Worm (Caenorhabditis elegans) whole organism, young adult: ENCODE measurements around the gene pcp-2.

Experiments
- B0035.1 ChIP-seq: sonication (generic microtip); optimal IDR thresholded peaks from 2 replicates; lab custom pipeline; 2016; ENCODE audit warnings: missing genetic modification characterization, mild to moderate bottlenecking, missing compliant biosample characterization, missing genotype, missing genetic modification reagents
- F23B12.7 ChIP-seq: sonication (generic microtip); optimal IDR thresholded peaks from 2 replicates; lab custom pipeline; 2017; ENCODE audit warnings: missing genetic modification characterization, mild to moderate bottlenecking, missing compliant biosample characterization, antibody characterized with exemption, moderate library complexity; ENCODE audit not compliant: insufficient read depth
- F49E8.2 ChIP-seq: sonication (generic microtip); optimal IDR thresholded peaks from 3 replicates; lab custom pipeline; 2017; ENCODE audit warnings: missing genetic modification characterization, mild to moderate bottlenecking, missing compliant biosample characterization, antibody characterized with exemption, moderate library complexity; ENCODE audit not compliant: insufficient read depth
- F52B5.7 ChIP-seq: sonication (generic microtip); optimal IDR thresholded peaks from 2 replicates; lab custom pipeline; 2016; ENCODE audit warnings: mild to moderate bottlenecking, missing genetic modification characterization, missing compliant biosample characterization
- F57A8.1 ChIP-seq: fragments of 200-800 bp; sonication (Bioruptor generic); optimal IDR thresholded peaks from 2 replicates; lab custom pipeline; 2018; ENCODE audit warnings: mild to moderate bottlenecking, missing genetic modification characterization, moderate library complexity, missing compliant biosample characterization
- K11D2.4 ChIP-seq: fragments of 200-800 bp; sonication (Bioruptor generic); IDR thresholded peaks from 2 replicates; pipeline ENCODE4 v1.3.6; 2022; ENCODE audit warnings: missing genetic modification reagents, missing genetic modification characterization, missing compliant biosample characterization
- T07F8.4 ChIP-seq: sonication (generic microtip); optimal IDR thresholded peaks from 2 replicates; lab custom pipeline; 2016; ENCODE audit warnings: mild to moderate bottlenecking, missing genetic modification characterization, moderate library complexity, missing compliant biosample characterization
- T26A5.8 ChIP-seq: sonication (generic microtip); optimal IDR thresholded peaks from 2 replicates; lab custom pipeline; 2016; ENCODE audit warnings: missing genetic modification characterization, missing compliant biosample characterization
- Y53F4B.3 ChIP-seq: fragments of 200-800 bp; sonication (Bioruptor generic); IDR thresholded peaks from 2 replicates; pipeline ENCODE4 v1.3.6; 2022; ENCODE audit warnings: missing genetic modification reagents, missing genetic modification characterization, missing compliant biosample characterization
- Y53G8AR.9 ChIP-seq: fragments of 200-800 bp; sonication (Bioruptor generic); conservative IDR thresholded peaks from 2 replicates; pipeline ENCODE4 v1.3.6; 2022; ENCODE audit warnings: missing genetic modification reagents, missing genetic modification characterization, missing compliant biosample characterization
- Y95B8A.8 ChIP-seq: fragments of 200-800 bp; sonication (Bioruptor generic); IDR thresholded peaks from 2 replicates; pipeline ENCODE4 v1.3.6; 2022; ENCODE audit warnings: missing genetic modification reagents, missing genetic modification characterization, missing compliant biosample characterization
- ama-1 ChIP-seq, 3 experiments: fragments of 150-350 bp in 1 of 3; sonication (generic microtip) in 2 of 3; optimal IDR thresholded peaks; 2 replicates each; lab custom pipeline; 2014 to 2018; ENCODE audit warnings: missing biosample characterization in 2 of 3, missing genetic modification characterization in 2 of 3, missing genetic modification reagents in 2 of 3
- attf-3 ChIP-seq: fragments of 200-800 bp; sonication (Bioruptor generic); conservative IDR thresholded peaks from 2 replicates; pipeline ENCODE4 v1.3.6; 2022; ENCODE audit warnings: missing genetic modification reagents, missing genetic modification characterization, missing compliant biosample characterization
- attf-5 ChIP-seq: fragments of 200-800 bp; sonication (Bioruptor generic); optimal IDR thresholded peaks from 2 replicates; lab custom pipeline; 2018; ENCODE audit warnings: mild to moderate bottlenecking, missing genetic modification characterization, missing compliant biosample characterization
- cebp-1 ChIP-seq, 2 experiments: fragments of 200-800 bp in 1 of 2; sonication (Bioruptor generic) in 1 of 2; sonication (generic microtip) in 1 of 2; IDR thresholded peaks in 1 of 2; optimal IDR thresholded peaks in 1 of 2; 2 replicates each; pipeline versions ENCODE4 v1.3.6 to Lab custom; 2017 to 2022; ENCODE audit warnings: missing compliant biosample characterization in 2 of 2, missing genetic modification characterization in 2 of 2, mild to moderate bottlenecking in 1 of 2, missing genetic modification reagents in 1 of 2, moderate library complexity in 1 of 2
- cebp-2 ChIP-seq: fragments of 200-800 bp; sonication (Bioruptor generic); IDR thresholded peaks from 2 replicates; pipeline ENCODE4 v1.3.6; 2022; ENCODE audit warnings: missing genetic modification characterization, missing compliant biosample characterization
- ceh-100 ChIP-seq: fragments of 200-800 bp; sonication (Bioruptor generic); IDR thresholded peaks from 2 replicates; pipeline ENCODE4 v1.3.6; 2022; ENCODE audit warnings: missing genetic modification reagents, missing genetic modification characterization, missing compliant biosample characterization
- chd-7 ChIP-seq: sonication (generic microtip); optimal IDR thresholded peaks from 2 replicates; lab custom pipeline; 2016; ENCODE audit warnings: mild to moderate bottlenecking, missing genetic modification characterization, moderate library complexity, missing compliant biosample characterization
- dpl-1 ChIP-seq: fragments of 150-350 bp; optimal IDR thresholded peaks from 2 replicates; lab custom pipeline; 2014; ENCODE audit warnings: missing biosample characterization, missing genetic modification reagents, missing genetic modification characterization
- egl-18 ChIP-seq: fragments of 200-800 bp; sonication (Bioruptor generic); IDR thresholded peaks from 2 replicates; pipeline ENCODE4 v1.3.6; 2022; ENCODE audit warnings: missing genetic modification reagents, missing genetic modification characterization, missing compliant biosample characterization
- fkh-3 ChIP-seq: sonication (generic microtip); optimal IDR thresholded peaks from 2 replicates; lab custom pipeline; 2016; ENCODE audit warnings: mild to moderate bottlenecking, missing genetic modification characterization, missing compliant biosample characterization
- gei-17 ChIP-seq: fragments of 200-800 bp; sonication (Bioruptor generic); optimal IDR thresholded peaks from 2 replicates; lab custom pipeline; 2018; ENCODE audit warnings: mild to moderate bottlenecking, missing genetic modification characterization, missing compliant biosample characterization
- let-526 ChIP-seq: fragments of 200-800 bp; sonication (Bioruptor generic); IDR thresholded peaks from 2 replicates; pipeline ENCODE4 v1.3.6; 2022; ENCODE audit warnings: missing genetic modification reagents, missing genetic modification characterization, missing compliant biosample characterization
- let-607 ChIP-seq, 2 experiments: fragments of 200-800 bp in 1 of 2; sonication (Bioruptor generic) in 1 of 2; sonication (generic microtip) in 1 of 2; optimal IDR thresholded peaks; 2 replicates each; lab custom pipeline; 2016 to 2018; ENCODE audit warnings: mild to moderate bottlenecking in 2 of 2, missing compliant biosample characterization in 2 of 2, missing genetic modification characterization in 2 of 2, moderate library complexity in 2 of 2, missing genotype in 1 of 2
- lin-40 ChIP-seq: sonication (generic microtip); optimal IDR thresholded peaks from 2 replicates; lab custom pipeline; 2016; ENCODE audit warnings: missing genetic modification characterization, mild to moderate bottlenecking, missing compliant biosample characterization, missing genotype, missing genetic modification reagents
- lsy-27 ChIP-seq: sonication (generic microtip); optimal IDR thresholded peaks from 2 replicates; lab custom pipeline; 2017; ENCODE audit warnings: missing genetic modification characterization, mild to moderate bottlenecking, missing compliant biosample characterization, antibody characterized with exemption, missing genotype, borderline replicate concordance; ENCODE audit not compliant: insufficient read depth
- madf-8 ChIP-seq: fragments of 200-800 bp; sonication (Bioruptor generic); conservative IDR thresholded peaks from 2 replicates; pipeline ENCODE4 v1.3.6; 2022; ENCODE audit warnings: missing genetic modification reagents, missing genetic modification characterization, missing compliant biosample characterization
- nfyb-1 ChIP-seq: fragments of 200-800 bp; sonication (Bioruptor generic); IDR thresholded peaks from 2 replicates; pipeline ENCODE4 v1.3.6; 2022; ENCODE audit warnings: missing genetic modification reagents, missing genetic modification characterization, missing compliant biosample characterization
- nhr-80 ChIP-seq: sonication (generic microtip); optimal IDR thresholded peaks from 2 replicates; lab custom pipeline; 2016; ENCODE audit warnings: missing genetic modification characterization, missing compliant biosample characterization
- pha-4 ChIP-seq: fragments of 150-350 bp; sonication (generic microtip); optimal IDR thresholded peaks from 2 replicates; lab custom pipeline; 2014; ENCODE audit warnings: missing biosample characterization, missing genetic modification reagents, missing genetic modification characterization
- snpc-4 ChIP-seq, 5 experiments: fragments of 150-350 bp in 1 of 5; sonication (generic microtip) in 4 of 5; optimal IDR thresholded peaks; 2 replicates each; lab custom pipeline; 2014 to 2018; ENCODE audit warnings: missing genetic modification characterization in 5 of 5, missing biosample characterization in 3 of 5, antibody characterized with exemption in 2 of 5, mild to moderate bottlenecking in 2 of 5, missing compliant biosample characterization in 2 of 5, missing genotype in 2 of 5, moderate library complexity in 2 of 5, missing genetic modification reagents in 1 of 5
- ztf-28 ChIP-seq: fragments of 200-800 bp; sonication (Bioruptor generic); IDR thresholded peaks from 2 replicates; pipeline ENCODE4 v1.3.6; 2022; ENCODE audit warnings: missing genetic modification reagents, missing genetic modification characterization, missing compliant biosample characterization
- ztf-3 ChIP-seq: fragments of 200-800 bp; sonication (Bioruptor generic); optimal IDR thresholded peaks from 2 replicates; lab custom pipeline; 2018; ENCODE audit warnings: mild to moderate bottlenecking, missing genetic modification characterization, missing compliant biosample characterization

Gene pcp-2

ce11 chrIV:9118792-9119191 is 46.1 kb downstream of the pcp-2 start, which contains the start of gene nrfl-1:
Gene nrfl-1 (plus strand): TSS chrIV:9119092.
- TF ChIP-seq let-526 (GFP tag; lab: Robert Waterston, UW) (no peak), T26A5.8 (tag; lab: Kevin White, UChicago) (no peak), Y53F4B.3 (GFP tag; lab: Robert Waterston, UW) (no peak), Y95B8A.8 (GFP tag; lab: Robert Waterston, UW) (no peak), gei-17 (GFP tag; lab: Kevin White, UChicago) (no peak), dpl-1 (no peak), lin-40 (tag; lab: Kevin White, UChicago) (no peak), F57A8.1 (GFP tag; lab: Kevin White, UChicago) (no peak), T07F8.4 (tag; lab: Kevin White, UChicago) (no peak), snpc-4 (GFP tag; optimal IDR thresholded peaks at IDR 0.05; lab: Kevin White, UChicago) (no peak), snpc-4 (tag; optimal IDR thresholded peaks at IDR 0.05; lab: Kevin White, UChicago) (no peak), Y53G8AR.9 (GFP tag; lab: Robert Waterston, UW) (no peak), egl-18 (GFP tag; lab: Robert Waterston, UW) (no peak), cebp-1 (GFP tag; IDR thresholded peaks at IDR 0.05; lab: Robert Waterston, UW) (no peak), cebp-1 (tag; optimal IDR thresholded peaks at IDR 0.05; lab: Kevin White, UChicago) (no peak), F52B5.7 (no peak), chd-7 (tag; lab: Kevin White, UChicago) (no peak), ama-1 (optimal IDR thresholded peaks at IDR 0.05; lab: Kevin White, UChicago) (no peak), ama-1 (GFP tag; optimal IDR thresholded peaks at IDR 0.05; lab: Kevin White, UChicago) (no peak), F23B12.7 (tag; lab: Kevin White, UChicago) (no peak), ztf-3 (no peak)
- TF ChIP-seq, all 124 proteins: peak for 0

- TF ChIP-seq fkh-3 (no peak), attf-5 (GFP tag; lab: Kevin White, UChicago) (peak; percentile 25), let-526 (GFP tag; lab: Robert Waterston, UW) (peak; percentile 12; the same call in 1 of the 2 replicates), cebp-2 (GFP tag; lab: Robert Waterston, UW) (0 out of 2 replicates have a peak, but pooled peaks have one; percentile 69), ztf-28 (GFP tag; lab: Robert Waterston, UW) (no peak), K11D2.4 (GFP tag; lab: Robert Waterston, UW) (no peak), B0035.1 (tag; lab: Kevin White, UChicago) (no peak), nhr-80 (tag; lab: Kevin White, UChicago) (peak; percentile 85), lsy-27 (tag; lab: Kevin White, UChicago) (no peak), madf-8 (no peak), pha-4 (no peak), let-607 (tag; optimal IDR thresholded peaks at IDR 0.05; lab: Kevin White, UChicago) (peak; percentile 41 to 86), F49E8.2 (no peak), F52B5.7 (no peak)
These were observed 46.6 kb downstream of the pcp-2 start for ce11 chrIV:9118348-9118747.

ce11 chrIV:9117700-9118099 is 47.2 kb downstream of the pcp-2 start:
- TF ChIP-seq ceh-100 (no peak), nfyb-1 (GFP tag; lab: Robert Waterston, UW) (no peak)
- TF ChIP-seq, all 124 proteins: peak for 0

- TF ChIP-seq attf-3 (GFP tag; lab: Robert Waterston, UW), result no peak
- peak; percentile 71 for TF ChIP-seq nhr-80 (tag; lab: Kevin White, UChicago)
These were observed 48.5 kb downstream of the pcp-2 start for ce11 chrIV:9116452-9116851.
